Fruit fly (Drosophila melanogaster): ENCODE data around the gene CG3402.

CG3402 gene

DNA sequence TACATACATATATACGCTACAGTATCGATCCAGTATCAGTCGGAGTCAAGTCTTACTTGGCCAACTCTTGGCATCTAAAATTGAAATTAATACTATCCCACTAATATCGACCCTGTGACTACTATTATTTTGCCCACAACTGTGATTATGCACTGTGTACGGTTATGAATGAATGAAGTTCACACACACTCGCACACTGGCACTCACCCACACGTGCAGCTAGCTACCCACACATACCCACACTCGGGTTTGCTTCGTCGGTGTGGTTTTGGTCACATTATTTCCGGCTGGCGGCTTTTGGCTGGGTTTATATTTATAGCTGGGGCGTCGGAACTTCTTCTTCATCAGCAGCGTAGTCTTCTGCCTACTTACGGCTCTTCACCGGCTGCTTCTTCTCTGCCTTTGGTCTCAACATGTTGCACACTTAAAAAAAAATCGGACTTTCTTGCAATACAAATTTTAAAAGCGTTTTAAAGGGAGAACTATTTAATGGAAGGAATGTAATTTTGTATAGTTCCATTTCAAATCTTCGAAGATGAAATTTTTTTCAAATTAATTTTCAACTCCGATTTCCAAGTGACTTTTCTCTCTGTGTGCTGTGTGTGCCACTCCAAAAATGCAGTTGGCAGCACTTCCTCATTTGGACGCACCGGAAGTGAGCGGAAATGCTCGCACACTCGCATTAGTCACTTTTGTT lies 18.2 kb downstream of the CG3402 start (continued):
- peak; percentile 93 for TF ChIP-seq CG32772 (GFP tag; IDR thresholded peaks at IDR 0.05)
- peak; percentile 93 for TF ChIP-seq zf30C (GFP tag; optimal IDR thresholded peaks at IDR 0.05)
- TF ChIP-seq hth (optimal IDR thresholded peaks at IDR 0.05), result no peak
- TF ChIP-seq CG10565 (GFP tag; optimal IDR thresholded peaks at IDR 0.05), result peak; percentile 70
- peak; percentile 55 for TF ChIP-seq CG30020 (tag; optimal IDR thresholded peaks at IDR 0.05)
- peak; percentile 95 for TF ChIP-seq CG18262 (tag; optimal IDR thresholded peaks at IDR 0.05)
- peak; percentile 91 for TF ChIP-seq CG34422 (GFP tag; IDR thresholded peaks at IDR 0.05)
- peak; percentile 79 for TF ChIP-seq CG3065 (GFP tag; optimal IDR thresholded peaks at IDR 0.05)
- TF ChIP-seq CG16863 (GFP tag; optimal IDR thresholded peaks at IDR 0.05), result peak; percentile 92
- TF ChIP-seq CG12299 (tag; optimal IDR thresholded peaks at IDR 0.05), result peak; percentile 83
- peak; percentile 88 for TF ChIP-seq HLH54F (GFP tag; optimal IDR thresholded peaks at IDR 0.05)
- peak; percentile 85 for TF ChIP-seq Side (GFP tag; optimal IDR thresholded peaks at IDR 0.05)
- TF ChIP-seq twi (tag; optimal IDR thresholded peaks at IDR 0.05), result peak; percentile 82
- TF ChIP-seq prd (optimal IDR thresholded peaks at IDR 0.05), result no peak
- TF ChIP-seq prd (GFP tag; IDR thresholded peaks at IDR 0.05), result peak; percentile 96
- TF ChIP-seq fd96Cb (tag; optimal IDR thresholded peaks at IDR 0.05), result peak; percentile 94
- TF ChIP-seq wor (GFP tag; IDR thresholded peaks at IDR 0.05), result peak; percentile 94
- TF ChIP-seq CG15269 (tag; optimal IDR thresholded peaks at IDR 0.05), result peak; percentile 85
- TF ChIP-seq CG2199 (GFP tag; IDR thresholded peaks at IDR 0.05), result peak; percentile 93
- peak; percentile 91 for TF ChIP-seq Sox100B (GFP tag; optimal IDR thresholded peaks at IDR 0.05)
- TF ChIP-seq crol (GFP tag; IDR thresholded peaks at IDR 0.05), result no peak; the same call in 1 of the 2 replicates
- peak; percentile 89 for TF ChIP-seq Optix (GFP tag; IDR thresholded peaks at IDR 0.05)
- peak; percentile 29 for TF ChIP-seq nom (GFP tag; optimal IDR thresholded peaks at IDR 0.05)
- peak; percentile 92 for TF ChIP-seq CG17361 (GFP tag; IDR thresholded peaks at IDR 0.05)
- peak; percentile 93 for TF ChIP-seq CG4424 (GFP tag; optimal IDR thresholded peaks at IDR 0.05)
- TF ChIP-seq sim (GFP tag; IDR thresholded peaks at IDR 0.05), result peak; percentile 90
- TF ChIP-seq YL-1 (GFP tag; optimal IDR thresholded peaks at IDR 0.05), result peak; percentile 69
- peak; percentile 88 for TF ChIP-seq CG33213 (GFP tag; optimal IDR thresholded peaks at IDR 0.05)
- peak; percentile 92 for TF ChIP-seq dpn (GFP tag; optimal IDR thresholded peaks at IDR 0.05)
- TF ChIP-seq Ravus (GFP tag; IDR thresholded peaks at IDR 0.05), result peak; percentile 48
- TF ChIP-seq yki (optimal IDR thresholded peaks at IDR 0.05), result no peak
- TF ChIP-seq CG17612 (GFP tag; IDR thresholded peaks at IDR 0.05), result peak; percentile 59
- TF ChIP-seq CG1832 (GFP tag; optimal IDR thresholded peaks at IDR 0.05), result no peak
- TF ChIP-seq CG31388 (GFP tag; optimal IDR thresholded peaks at IDR 0.05), result peak; percentile 71
- peak; percentile 82 for TF ChIP-seq odd (GFP tag; optimal IDR thresholded peaks at IDR 0.05)
- TF ChIP-seq HLH4C (GFP tag; IDR thresholded peaks at IDR 0.05; ENCODE audit: partially characterized antibody), result no peak
- no peak for TF ChIP-seq ash1 (GFP tag; optimal IDR thresholded peaks at IDR 0.05)
- TF ChIP-seq CG6791 (GFP tag; IDR thresholded peaks at IDR 0.05; ENCODE audit: partially characterized antibody), result no peak
- TF ChIP-seq Camta (GFP tag; optimal IDR thresholded peaks at IDR 0.05), result peak; percentile 93
- TF ChIP-seq CG6254 (GFP tag; optimal IDR thresholded peaks at IDR 0.05), result peak; percentile 86
- TF ChIP-seq p53 (GFP tag; optimal IDR thresholded peaks at IDR 0.05), result peak; percentile 79
- no peak for TF ChIP-seq CG10543 (GFP tag; optimal IDR thresholded peaks at IDR 0.05)
- peak; percentile 88 for TF ChIP-seq lab (GFP tag; optimal IDR thresholded peaks at IDR 0.05)
- peak; percentile 90 for TF ChIP-seq dati (GFP tag; IDR thresholded peaks at IDR 0.05)
- no peak for TF ChIP-seq ham (GFP tag; IDR thresholded peaks at IDR 0.05)
- no peak for TF ChIP-seq h (optimal IDR thresholded peaks at IDR 0.05)
- TF ChIP-seq eve (GFP tag; optimal IDR thresholded peaks at IDR 0.05), result peak; percentile 50 to 96
- no peak for TF ChIP-seq sna (GFP tag; IDR thresholded peaks at IDR 0.05; ENCODE audit: partially characterized antibody)
- peak; percentile 72 for TF ChIP-seq E2f2 (GFP tag; IDR thresholded peaks at IDR 0.05)
- TF ChIP-seq CG4404 (GFP tag; IDR thresholded peaks at IDR 0.05), result peak; percentile 92
- TF ChIP-seq Awh (GFP tag; IDR thresholded peaks at IDR 0.05), result peak; percentile 94

Measured in whole organism, embryonic.